Worm (Caenorhabditis elegans) whole organism, L1 larva: ENCODE measurements around the gene smg-6.

Experiments used
- Y116A8C.19 ChIP-seq: sonication (generic microtip); optimal IDR thresholded peaks from 2 replicates; lab custom pipeline; 2016; ENCODE audit warnings: missing compliant biosample characterization, missing genetic modification characterization, borderline replicate concordance
- aha-1 ChIP-seq: fragments of 150-350 bp; optimal IDR thresholded peaks from 2 replicates; lab custom pipeline; 2014; ENCODE audit warnings: missing biosample characterization, missing genetic modification characterization
- alr-1 ChIP-seq: fragments of 200-800 bp; sonication (Bioruptor generic); optimal IDR thresholded peaks from 2 replicates; lab custom pipeline; 2018; ENCODE audit warnings: borderline replicate concordance, mild to moderate bottlenecking, missing genetic modification characterization, missing compliant biosample characterization
- aly-2 ChIP-seq: fragments of 150-350 bp; optimal IDR thresholded peaks from 2 replicates; lab custom pipeline; 2014; ENCODE audit warnings: missing biosample characterization, missing genetic modification characterization
- blmp-1 ChIP-seq: fragments of 150-350 bp; optimal IDR thresholded peaks from 2 replicates; lab custom pipeline; 2014; ENCODE audit warnings: missing biosample characterization, missing genetic modification characterization
- ceh-8 ChIP-seq: fragments of 200-800 bp; sonication (Bioruptor generic); optimal IDR thresholded peaks from 2 replicates; lab custom pipeline; 2018; ENCODE audit warnings: mild to moderate bottlenecking, missing genetic modification characterization, moderate library complexity, missing compliant biosample characterization
- ceh-82 ChIP-seq, 3 experiments: fragments of 150-350 bp in 1 of 3; sonication (generic microtip) in 2 of 3; optimal IDR thresholded peaks; 2 replicates each; lab custom pipeline; 2014 to 2017; ENCODE audit warnings: missing biosample characterization in 3 of 3, missing genetic modification characterization in 3 of 3
- ceh-90 ChIP-seq: sonication (generic microtip); optimal IDR thresholded peaks from 2 replicates; lab custom pipeline; 2016; ENCODE audit warnings: missing genetic modification characterization, missing compliant biosample characterization
- ces-1 ChIP-seq: fragments of 150-350 bp; optimal IDR thresholded peaks from 2 replicates; lab custom pipeline; 2014; ENCODE audit warnings: missing biosample characterization, missing genetic modification reagents, missing genetic modification characterization
- dpl-1 ChIP-seq, 3 experiments: fragments of 150-350 bp in 2 of 3; sonication (generic microtip) in 1 of 3; optimal IDR thresholded peaks; 2 replicates each; lab custom pipeline; 2014 to 2017; ENCODE audit warnings: missing biosample characterization in 3 of 3, missing genetic modification characterization in 3 of 3, missing genetic modification reagents in 3 of 3
- dsc-1 ChIP-seq: sonication (generic microtip); optimal IDR thresholded peaks from 2 replicates; lab custom pipeline; 2016; ENCODE audit warnings: mild to moderate bottlenecking, missing genetic modification characterization, missing compliant biosample characterization
- efl-1 ChIP-seq, 4 experiments: fragments of 150-350 bp; optimal IDR thresholded peaks in 3 of 4; peaks in 1 of 4; 1 replicate in 1 of 4; 2 replicates in 3 of 4; lab custom pipeline; 2014; ENCODE audit warnings: missing biosample characterization in 2 of 4, missing genetic modification characterization in 2 of 4, missing genetic modification reagents in 2 of 4
- efl-3 ChIP-seq: fragments of 200-800 bp; sonication (Bioruptor generic); optimal IDR thresholded peaks from 2 replicates; lab custom pipeline; 2018; ENCODE audit warnings: mild to moderate bottlenecking, missing genetic modification characterization, missing compliant biosample characterization
- egl-13 ChIP-seq: sonication (generic microtip); optimal IDR thresholded peaks from 2 replicates; lab custom pipeline; 2016; ENCODE audit warnings: missing genotype, missing genetic modification reagents, missing genetic modification characterization, missing compliant biosample characterization
- ets-5 ChIP-seq: fragments of 200-800 bp; sonication (Bioruptor generic); IDR thresholded peaks from 2 replicates; pipeline ENCODE4 v1.3.6; 2022; ENCODE audit warnings: missing genetic modification characterization, missing compliant biosample characterization
- fkh-10 ChIP-seq: sonication (generic microtip); optimal IDR thresholded peaks from 2 replicates; lab custom pipeline; 2017; ENCODE audit warnings: missing biosample characterization, missing genetic modification reagents, missing genetic modification characterization
- fkh-8 ChIP-seq: sonication (generic microtip); optimal IDR thresholded peaks from 2 replicates; lab custom pipeline; 2016; ENCODE audit warnings: mild to moderate bottlenecking, missing genetic modification characterization, missing compliant biosample characterization
- fos-1 ChIP-seq: fragments of 150-350 bp; optimal IDR thresholded peaks from 2 replicates; lab custom pipeline; 2014; ENCODE audit warnings: missing biosample characterization, missing genetic modification characterization
- hlh-4 ChIP-seq: sonication (generic microtip); optimal IDR thresholded peaks from 2 replicates; lab custom pipeline; 2016; ENCODE audit warnings: mild to moderate bottlenecking, missing genetic modification characterization, missing compliant biosample characterization
- hpl-2 ChIP-seq: fragments of 150-350 bp; optimal IDR thresholded peaks from 2 replicates; lab custom pipeline; 2014; ENCODE audit warnings: missing biosample characterization, missing genetic modification reagents, missing genetic modification characterization
- irx-1 ChIP-seq: sonication (generic microtip); optimal IDR thresholded peaks from 2 replicates; lab custom pipeline; 2016; ENCODE audit warnings: missing genetic modification characterization, missing compliant biosample characterization
- lin-35 ChIP-seq, 2 experiments: fragments of 150-350 bp; optimal IDR thresholded peaks; 2 replicates each; lab custom pipeline; 2014; ENCODE audit warnings: missing biosample characterization in 2 of 2, missing genetic modification characterization in 2 of 2, missing genetic modification reagents in 2 of 2
- lin-39 ChIP-seq: fragments of 150-350 bp; optimal IDR thresholded peaks from 2 replicates; lab custom pipeline; 2014; ENCODE audit warnings: missing biosample characterization, missing genetic modification reagents, missing genetic modification characterization
- mdl-1 ChIP-seq, 2 experiments: fragments of 150-350 bp; optimal IDR thresholded peaks; 2 replicates each; lab custom pipeline; 2014 to 2017; ENCODE audit warnings: missing biosample characterization in 2 of 2, missing genetic modification characterization in 2 of 2, inconsistent platforms in 1 of 2
- mef-2 ChIP-seq: fragments of 150-350 bp; optimal IDR thresholded peaks from 2 replicates; lab custom pipeline; 2014; ENCODE audit warnings: missing biosample characterization, missing genetic modification characterization
- nhr-11 ChIP-seq: fragments of 150-350 bp; optimal IDR thresholded peaks from 2 replicates; lab custom pipeline; 2014; ENCODE audit warnings: missing biosample characterization, missing genetic modification characterization
- nhr-19 ChIP-seq: fragments of 200-800 bp; sonication (Bioruptor generic); conservative IDR thresholded peaks from 2 replicates; pipeline ENCODE4 v1.3.6; 2022; ENCODE audit warnings: missing genetic modification characterization, missing compliant biosample characterization
- nhr-20 ChIP-seq: sonication (generic microtip); optimal IDR thresholded peaks from 2 replicates; lab custom pipeline; 2016; ENCODE audit warnings: mild to moderate bottlenecking, missing genetic modification characterization, missing compliant biosample characterization
- nhr-237 ChIP-seq: fragments of 150-350 bp; optimal IDR thresholded peaks from 2 replicates; lab custom pipeline; 2014; ENCODE audit warnings: missing biosample characterization, missing genetic modification characterization
- nhr-47 ChIP-seq: sonication (generic microtip); optimal IDR thresholded peaks from 2 replicates; lab custom pipeline; 2016; ENCODE audit warnings: mild to moderate bottlenecking, missing genetic modification characterization, moderate library complexity, missing compliant biosample characterization
- nhr-71 ChIP-seq: sonication (generic microtip); optimal IDR thresholded peaks from 2 replicates; lab custom pipeline; 2016; ENCODE audit warnings: mild to moderate bottlenecking, missing genetic modification characterization, moderate library complexity, missing compliant biosample characterization
- nhr-76 ChIP-seq: sonication (generic microtip); optimal IDR thresholded peaks from 2 replicates; lab custom pipeline; 2017; ENCODE audit warnings: missing biosample characterization, missing genetic modification characterization
- nhr-84 ChIP-seq: sonication (generic microtip); optimal IDR thresholded peaks from 2 replicates; lab custom pipeline; 2017; ENCODE audit warnings: missing biosample characterization, missing genetic modification characterization
- nhr-90 ChIP-seq: sonication (generic microtip); optimal IDR thresholded peaks from 2 replicates; lab custom pipeline; 2016; ENCODE audit warnings: mild to moderate bottlenecking, missing genetic modification characterization, missing compliant biosample characterization; ENCODE audit not compliant: poor library complexity
- pag-3 ChIP-seq: sonication (generic microtip); optimal IDR thresholded peaks from 2 replicates; lab custom pipeline; 2017; ENCODE audit warnings: missing genetic modification characterization, mild to moderate bottlenecking, missing compliant biosample characterization, antibody characterized with exemption, borderline replicate concordance; ENCODE audit not compliant: insufficient read depth
- pax-3 ChIP-seq: fragments of 200-800 bp; sonication (Bioruptor generic); optimal IDR thresholded peaks from 2 replicates; lab custom pipeline; 2018; ENCODE audit warnings: mild to moderate bottlenecking, missing genetic modification characterization, moderate library complexity, missing compliant biosample characterization
- pqm-1 ChIP-seq: sonication (generic microtip); optimal IDR thresholded peaks from 3 replicates; lab custom pipeline; 2017; ENCODE audit warnings: missing biosample characterization, missing genetic modification characterization
- skn-1 ChIP-seq: fragments of 150-350 bp; optimal IDR thresholded peaks from 2 replicates; lab custom pipeline; 2014; ENCODE audit warnings: missing biosample characterization, missing genetic modification characterization
- snpc-4 ChIP-seq: fragments of 150-350 bp; optimal IDR thresholded peaks from 2 replicates; lab custom pipeline; 2014; ENCODE audit warnings: missing biosample characterization, missing genetic modification characterization
- sox-4 ChIP-seq: sonication (generic microtip); optimal IDR thresholded peaks from 2 replicates; lab custom pipeline; 2016; ENCODE audit warnings: missing genetic modification characterization, missing compliant biosample characterization
- tbx-2 ChIP-seq: sonication (generic microtip); optimal IDR thresholded peaks from 2 replicates; lab custom pipeline; 2016; ENCODE audit warnings: missing genetic modification characterization, missing compliant biosample characterization
- tlp-1 ChIP-seq: fragments of 150-350 bp; optimal IDR thresholded peaks from 2 replicates; lab custom pipeline; 2014; ENCODE audit warnings: missing biosample characterization, missing genetic modification characterization
- unc-30 ChIP-seq: sonication (generic microtip); optimal IDR thresholded peaks from 2 replicates; lab custom pipeline; 2017; ENCODE audit warnings: missing biosample characterization, missing genetic modification characterization
- unc-62 ChIP-seq: fragments of 150-350 bp; optimal IDR thresholded peaks from 2 replicates; lab custom pipeline; 2014; ENCODE audit warnings: missing biosample characterization, missing genetic modification reagents, missing genetic modification characterization
- unc-98 ChIP-seq: fragments of 200-800 bp; sonication (Bioruptor generic); IDR thresholded peaks from 2 replicates; pipeline ENCODE4 v1.3.6; 2022; ENCODE audit warnings: missing genetic modification characterization, missing compliant biosample characterization
- zip-4 ChIP-seq: fragments of 200-800 bp; sonication (Bioruptor generic); optimal IDR thresholded peaks from 2 replicates; lab custom pipeline; 2018; ENCODE audit warnings: mild to moderate bottlenecking, missing genetic modification characterization, moderate library complexity, missing compliant biosample characterization
- ztf-11 ChIP-seq, 2 experiments: sonication (generic microtip); optimal IDR thresholded peaks; 2 replicates each; lab custom pipeline; 2016 to 2017; ENCODE audit warnings: missing genetic modification characterization in 2 of 2, missing biosample characterization in 1 of 2, missing compliant biosample characterization in 1 of 2

Gene smg-6

DNA sequence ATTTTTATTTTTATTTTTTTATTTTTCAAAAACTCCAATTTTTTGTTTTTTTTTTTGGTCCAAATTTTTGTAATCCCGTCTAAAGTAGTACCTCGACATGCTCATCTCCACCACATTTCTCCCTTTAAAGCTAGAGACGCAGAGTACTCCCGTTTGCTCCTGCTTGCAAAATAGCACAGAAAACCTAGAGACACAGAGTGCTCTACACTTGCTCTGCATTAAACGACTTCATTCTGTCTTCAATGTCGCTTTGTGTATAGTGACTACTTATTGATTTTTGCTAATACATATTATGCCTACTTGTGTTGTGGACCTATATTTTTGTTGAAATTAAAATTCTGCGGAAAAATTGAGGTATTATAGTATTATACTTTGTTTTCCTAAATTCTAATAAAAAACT is 47.5 kb upstream of the smg-6 start, which contains the start of gene W04B5.8 (continued):
- TF ChIP-seq tlp-1 (tag; lab: Kevin White, UChicago), result no peak
- TF ChIP-seq lin-39, result no peak
- no peak for TF ChIP-seq hlh-4 (tag; lab: Kevin White, UChicago)
- TF ChIP-seq Y116A8C.19 (tag; lab: Kevin White, UChicago), result no peak
- no peak for TF ChIP-seq pqm-1 (tag; lab: Kevin White, UChicago)
- TF ChIP-seq unc-62 (GFP tag; lab: Kevin White, UChicago), result no peak
- TF ChIP-seq nhr-90, result no peak
- TF ChIP-seq fos-1, result no peak
- no peak for TF ChIP-seq nhr-47 (tag; lab: Kevin White, UChicago)
- TF ChIP-seq ceh-90 (tag; lab: Kevin White, UChicago), result no peak
- TF ChIP-seq tbx-2 (tag; lab: Kevin White, UChicago), result no peak
- no peak for TF ChIP-seq snpc-4 (tag; lab: Kevin White, UChicago)
- TF ChIP-seq unc-30 (tag; lab: Kevin White, UChicago), result no peak
- TF ChIP-seq lin-35 (GFP tag; optimal IDR thresholded peaks at IDR 0.05; lab: Kevin White, UChicago), result peak in 1 of 2 experiments; percentile 16
- no peak for TF ChIP-seq nhr-76 (tag; lab: Kevin White, UChicago)
- no peak for TF ChIP-seq efl-3
- TF ChIP-seq ces-1, result no peak
- TF ChIP-seq egl-13 (tag; lab: Kevin White, UChicago), result no peak
- TF ChIP-seq dsc-1 (tag; lab: Kevin White, UChicago), result peak; percentile 20
- TF ChIP-seq alr-1 (tag; lab: Kevin White, UChicago), result no peak
- TF ChIP-seq ceh-8 (GFP tag; lab: Kevin White, UChicago), result no peak
- TF ChIP-seq pax-3 (tag; lab: Kevin White, UChicago), result no peak
- no peak for TF ChIP-seq ztf-11 (tag; optimal IDR thresholded peaks at IDR 0.05; lab: Kevin White, UChicago)
- TF ChIP-seq ets-5 (GFP tag; lab: Robert Waterston, UW), result no peak
- no peak for TF ChIP-seq unc-98 (GFP tag; lab: Robert Waterston, UW)
- TF ChIP-seq pag-3, result no peak
- no peak for TF ChIP-seq hpl-2 (GFP tag; lab: Kevin White, UChicago)
- no peak for TF ChIP-seq blmp-1 (tag; lab: Kevin White, UChicago)
- TF ChIP-seq nhr-11 (tag; lab: Kevin White, UChicago), result no peak
- no peak for TF ChIP-seq nhr-84
- no peak for TF ChIP-seq irx-1
- no peak for TF ChIP-seq aly-2
- TF ChIP-seq zip-4 (GFP tag; lab: Kevin White, UChicago), result no peak
- TF ChIP-seq skn-1 (tag; lab: Kevin White, UChicago), result no peak
- peak in 1 of 3 experiments; percentile 28 for TF ChIP-seq ceh-82 (tag; optimal IDR thresholded peaks at IDR 0.05; lab: Kevin White, UChicago)
- TF ChIP-seq fkh-8 (tag; lab: Kevin White, UChicago), result peak; percentile 5
- TF ChIP-seq nhr-71 (tag; lab: Kevin White, UChicago), result peak; percentile 12
- TF ChIP-seq mef-2, result no peak
- no peak for TF ChIP-seq aha-1 (tag; lab: Kevin White, UChicago)
- TF ChIP-seq dpl-1 (GFP tag; optimal IDR thresholded peaks at IDR 0.05; lab: Kevin White, UChicago), result peak in 1 of 3 experiments; percentile 29
- TF ChIP-seq sox-4, result no peak
- TF ChIP-seq nhr-237 (tag; lab: Kevin White, UChicago), result no peak

DNA sequence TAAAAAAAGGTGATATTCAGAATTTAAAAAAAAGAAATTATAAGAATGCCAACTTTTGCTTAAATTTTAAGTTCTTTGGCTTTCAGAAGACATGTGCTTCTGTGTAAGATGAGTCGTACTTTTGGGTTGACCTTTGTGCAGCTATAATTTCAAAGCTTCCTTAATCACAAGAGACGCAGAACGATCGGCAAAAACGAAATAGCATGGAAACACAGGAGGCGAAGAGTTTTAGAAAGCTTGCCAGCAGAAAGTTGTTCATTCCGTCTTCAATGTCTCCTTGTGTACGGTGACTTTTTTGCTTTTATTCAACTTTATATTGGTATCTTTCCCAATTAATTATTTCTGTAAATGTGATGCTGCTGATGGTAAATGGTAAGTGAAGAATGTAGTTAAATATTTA is 40.7 kb upstream of the smg-6 start:
- TF ChIP-seq Y116A8C.19 (tag; lab: Kevin White, UChicago) (no peak), nhr-20 (tag; lab: Kevin White, UChicago) (no peak), fkh-10 (GFP tag; lab: Kevin White, UChicago) (no peak), nhr-19 (GFP tag; lab: Robert Waterston, UW) (no peak), nhr-84 (no peak), efl-1 (optimal IDR thresholded peaks at IDR 0.05; lab: Kevin White, UChicago) (peak; percentile 36 to 42), efl-1 (GFP tag; optimal IDR thresholded peaks at IDR 0.05 in 1 of 2; lab: Kevin White, UChicago) (peak in 1 of 2 experiments; percentile 88), dsc-1 (tag; lab: Kevin White, UChicago) (peak; percentile 32), mdl-1 (tag; optimal IDR thresholded peaks at IDR 0.05; lab: Kevin White, UChicago) (no peak)
